Fruit fly (Drosophila melanogaster) whole organism, embryonic: ENCODE results near the gene mrva.

ENCODE experiments used
- Bdp1 ChIP-seq: fragments of 200-800 bp; sonication (Bioruptor generic); optimal IDR thresholded peaks from 3 replicates; lab custom pipeline; 2016; ENCODE audit warnings: missing biosample characterization, missing genetic modification characterization
- CG10147 ChIP-seq: fragments of 200-800 bp; sonication (Bioruptor generic); optimal IDR thresholded peaks from 2 replicates; lab custom pipeline; 2019; ENCODE audit warnings: missing biosample characterization, mild to moderate bottlenecking, missing genetic modification characterization, moderate library complexity
- CG10274 ChIP-seq: fragments of 200-800 bp; sonication (Bioruptor generic); optimal IDR thresholded peaks from 3 replicates; lab custom pipeline; 2017; ENCODE audit warnings: missing biosample characterization, mild to moderate bottlenecking, missing genetic modification characterization
- CG10366 ChIP-seq: fragments of 200-800 bp; sonication (Bioruptor generic); IDR thresholded peaks from 2 replicates; pipeline ENCODE4 v1.3.6; 2022; ENCODE audit warnings: missing biosample characterization, missing genetic modification characterization
- CG10979 ChIP-seq: fragments of 200-800 bp; sonication (Bioruptor generic); optimal IDR thresholded peaks from 2 replicates; lab custom pipeline; 2018; ENCODE audit warnings: missing biosample characterization, mild to moderate bottlenecking, missing genetic modification characterization, moderate library complexity
- CG11695 ChIP-seq: fragments of 200-800 bp; sonication (Bioruptor generic); IDR thresholded peaks from 3 replicates; pipeline ENCODE4 v1.3.6; 2022; ENCODE audit warnings: missing biosample characterization, missing genetic modification characterization
- CG12071 ChIP-seq: fragments of 200-800 bp; sonication (Bioruptor generic); optimal IDR thresholded peaks from 3 replicates; lab custom pipeline; 2018; ENCODE audit warnings: missing biosample characterization, mild to moderate bottlenecking, missing genetic modification characterization
- CG12155 ChIP-seq: fragments of 200-800 bp; sonication (Bioruptor generic); optimal IDR thresholded peaks from 3 replicates; lab custom pipeline; 2016; ENCODE audit warnings: missing biosample characterization, missing genetic modification characterization
- CG12299 ChIP-seq: fragments of 200-800 bp; sonication (Bioruptor generic); optimal IDR thresholded peaks from 2 replicates; lab custom pipeline; 2018; ENCODE audit warnings: missing biosample characterization, mild to moderate bottlenecking, missing genetic modification characterization
- CG13624 ChIP-seq: fragments of 200-800 bp; sonication (Bioruptor generic); optimal IDR thresholded peaks from 2 replicates; lab custom pipeline; 2016; ENCODE audit warnings: missing biosample characterization, missing genetic modification characterization
- CG13775 ChIP-seq: fragments of 200-800 bp; sonication (Bioruptor generic); optimal IDR thresholded peaks from 3 replicates; lab custom pipeline; 2017; ENCODE audit warnings: missing biosample characterization, mild to moderate bottlenecking, missing genetic modification characterization
- CG14050 ChIP-seq: fragments of 200-800 bp; sonication (Bioruptor generic); IDR thresholded peaks from 3 replicates; pipeline ENCODE4 v1.3.6; 2022; ENCODE audit warnings: missing biosample characterization, missing genetic modification characterization
- CG14667 ChIP-seq: fragments of 200-800 bp; sonication (Bioruptor generic); IDR thresholded peaks from 2 replicates; pipeline ENCODE4 v1.3.6; 2022; ENCODE audit warnings: missing biosample characterization, missing genetic modification characterization
- CG15479 ChIP-seq: fragments of 200-800 bp; sonication (Bioruptor generic); optimal IDR thresholded peaks from 3 replicates; lab custom pipeline; 2019; ENCODE audit warnings: missing biosample characterization, mild to moderate bottlenecking, missing genetic modification characterization, moderate library complexity
- CG1792 ChIP-seq: fragments of 200-800 bp; sonication (Bioruptor generic); optimal IDR thresholded peaks from 2 replicates; lab custom pipeline; 2016; ENCODE audit warnings: missing biosample characterization, missing genetic modification characterization
- CG1832 ChIP-seq: fragments of 200-800 bp; sonication (Bioruptor generic); optimal IDR thresholded peaks from 2 replicates; lab custom pipeline; 2017; ENCODE audit warnings: missing biosample characterization, mild to moderate bottlenecking, missing genetic modification characterization, inconsistent platforms
- CG2116 ChIP-seq: fragments of 200-800 bp; sonication (Bioruptor generic); optimal IDR thresholded peaks from 3 replicates; lab custom pipeline; 2018; ENCODE audit warnings: missing biosample characterization, mild to moderate bottlenecking, missing genetic modification characterization
- CG3847 ChIP-seq: fragments of 200-800 bp; sonication (Bioruptor generic); IDR thresholded peaks from 2 replicates; pipeline ENCODE4 v1.3.6; 2022; ENCODE audit warnings: missing biosample characterization, missing genetic modification characterization
- CG4707 ChIP-seq: fragments of 200-800 bp; sonication (Bioruptor generic); optimal IDR thresholded peaks from 2 replicates; lab custom pipeline; 2018; ENCODE audit warnings: missing biosample characterization, mild to moderate bottlenecking, missing genetic modification characterization, moderate library complexity
- CG6689 ChIP-seq: fragments of 200-800 bp; sonication (Bioruptor generic); IDR thresholded peaks from 2 replicates; pipeline ENCODE4 v1.3.6; 2022; ENCODE audit warnings: missing biosample characterization, missing genetic modification characterization
- CG9437 ChIP-seq: fragments of 200-800 bp; sonication (Bioruptor generic); optimal IDR thresholded peaks from 2 replicates; lab custom pipeline; 2018; ENCODE audit warnings: missing biosample characterization, mild to moderate bottlenecking, missing genetic modification characterization
- CG9817 ChIP-seq: fragments of 200-800 bp; sonication (Bioruptor generic); optimal IDR thresholded peaks from 2 replicates; lab custom pipeline; 2018; ENCODE audit warnings: missing biosample characterization, mild to moderate bottlenecking, missing genetic modification characterization, moderate library complexity
- HLH3B ChIP-seq: fragments of 200-800 bp; sonication (Bioruptor generic); IDR thresholded peaks from 2 replicates; pipeline ENCODE4 v1.3.6; 2022; ENCODE audit warnings: missing biosample characterization, missing genetic modification characterization
- HLH54F ChIP-seq: fragments of 200-800 bp; sonication (Bioruptor generic); optimal IDR thresholded peaks from 3 replicates; lab custom pipeline; 2016; ENCODE audit warnings: missing biosample characterization, missing genetic modification characterization
- Hey ChIP-seq: fragments of 200-800 bp; sonication (Bioruptor generic); optimal IDR thresholded peaks from 3 replicates; lab custom pipeline; 2018; ENCODE audit warnings: missing biosample characterization, mild to moderate bottlenecking, missing genetic modification characterization
- HmgZ ChIP-seq: fragments of 200-800 bp; sonication (Bioruptor generic); optimal IDR thresholded peaks from 2 replicates; lab custom pipeline; 2018; ENCODE audit warnings: missing biosample characterization, mild to moderate bottlenecking, missing genetic modification characterization
- Hmr ChIP-seq: fragments of 200-800 bp; sonication (Bioruptor generic); optimal IDR thresholded peaks from 3 replicates; lab custom pipeline; 2017; ENCODE audit warnings: mild to moderate bottlenecking, missing biosample characterization, missing genetic modification reagents, missing genetic modification characterization
- Hr3 ChIP-seq: fragments of 200-800 bp; sonication (Bioruptor generic); optimal IDR thresholded peaks from 3 replicates; lab custom pipeline; 2016; ENCODE audit warnings: missing biosample characterization, missing genetic modification characterization
- Hr39 ChIP-seq: fragments of >200 bp; optimal IDR thresholded peaks from 2 replicates; lab custom pipeline; 2017
- Lhr ChIP-seq: fragments of 200-800 bp; sonication (Bioruptor generic); optimal IDR thresholded peaks from 3 replicates; lab custom pipeline; 2017; ENCODE audit warnings: mild to moderate bottlenecking, missing biosample characterization, missing genetic modification reagents, missing genetic modification characterization
- Med ChIP-seq: fragments of 200-800 bp; sonication (Bioruptor generic); peaks from one replicate; lab custom pipeline; 2016; ENCODE audit warnings: missing biosample characterization, missing genetic modification characterization, mild to moderate bottlenecking, inconsistent platforms, moderate library complexity
- PHDP ChIP-seq: fragments of 200-800 bp; sonication (Bioruptor generic); optimal IDR thresholded peaks from 3 replicates; lab custom pipeline; 2018; ENCODE audit warnings: missing biosample characterization, mild to moderate bottlenecking, missing genetic modification characterization, moderate library complexity
- Sin3A ChIP-seq: fragments of >200 bp; optimal IDR thresholded peaks from 2 replicates; lab custom pipeline; 2018
- Tbp ChIP-seq: fragments of >200 bp; optimal IDR thresholded peaks from 2 replicates; lab custom pipeline; 2018; ENCODE audit warnings: missing biosample characterization, missing genetic modification characterization
- ase ChIP-seq: fragments of 200-800 bp; sonication (Bioruptor generic); IDR thresholded peaks from 3 replicates; pipeline ENCODE4 v1.3.6; 2022; ENCODE audit warnings: missing biosample characterization, missing genetic modification characterization
- dan ChIP-seq: fragments of 200-800 bp; sonication (Bioruptor generic); IDR thresholded peaks from 2 replicates; pipeline ENCODE4 v1.3.6; 2022; ENCODE audit warnings: missing biosample characterization, missing genetic modification characterization
- dpn ChIP-seq, 2 experiments: fragments of 200-800 bp; sonication (Bioruptor generic); optimal IDR thresholded peaks; 3 replicates each; lab custom pipeline; 2016; ENCODE audit warnings: missing biosample characterization in 2 of 2, missing genetic modification characterization in 2 of 2
- fd3F ChIP-seq: fragments of 200-800 bp; sonication (Bioruptor generic); optimal IDR thresholded peaks from 2 replicates; lab custom pipeline; 2018; ENCODE audit warnings: missing biosample characterization, mild to moderate bottlenecking, missing genetic modification characterization, moderate library complexity
- fd96Cb ChIP-seq: fragments of 200-800 bp; sonication (Bioruptor generic); optimal IDR thresholded peaks from 2 replicates; lab custom pipeline; 2018; ENCODE audit warnings: missing biosample characterization, mild to moderate bottlenecking, missing genetic modification characterization, moderate library complexity
- gcm ChIP-seq: fragments of 200-800 bp; sonication (Bioruptor generic); optimal IDR thresholded peaks from 2 replicates; lab custom pipeline; 2019; ENCODE audit warnings: missing biosample characterization, mild to moderate bottlenecking, missing genetic modification characterization, moderate library complexity
- insv ChIP-seq, 2 experiments: fragments of 200-800 bp; sonication (Bioruptor generic); optimal IDR thresholded peaks; 3 replicates each; lab custom pipeline; 2016 to 2018; ENCODE audit warnings: missing biosample characterization in 2 of 2, missing genetic modification characterization in 2 of 2
- jigr1 ChIP-seq: fragments of 200-800 bp; sonication (Bioruptor generic); IDR thresholded peaks from 3 replicates; pipeline ENCODE4 v1.3.6; 2022; ENCODE audit warnings: missing biosample characterization, missing genetic modification characterization
- ken ChIP-seq: fragments of 200-800 bp; sonication (Bioruptor generic); IDR thresholded peaks from 3 replicates; pipeline ENCODE4 v1.3.6; 2022; ENCODE audit warnings: missing biosample characterization, missing genetic modification characterization
- lilli ChIP-seq: fragments of 200-800 bp; sonication (Bioruptor generic); optimal IDR thresholded peaks from 3 replicates; lab custom pipeline; 2016; ENCODE audit warnings: missing biosample characterization, missing genetic modification characterization
- lmd ChIP-seq: fragments of 200-800 bp; sonication (Bioruptor generic); IDR thresholded peaks from 2 replicates; pipeline ENCODE4 v1.3.6; 2022; ENCODE audit warnings: missing biosample characterization, missing genetic modification characterization
- pfk ChIP-seq: fragments of 200-800 bp; sonication (Bioruptor generic); optimal IDR thresholded peaks from 2 replicates; lab custom pipeline; 2018; ENCODE audit warnings: missing biosample characterization, mild to moderate bottlenecking, missing genetic modification characterization, moderate library complexity
- pum ChIP-seq: fragments of 200-800 bp; sonication (Bioruptor generic); optimal IDR thresholded peaks from 2 replicates; lab custom pipeline; 2016; ENCODE audit warnings: missing biosample characterization, missing genetic modification characterization
- ro ChIP-seq: fragments of 200-800 bp; sonication (Bioruptor generic); IDR thresholded peaks from 2 replicates; pipeline ENCODE4 v1.3.6; 2022; ENCODE audit warnings: missing biosample characterization, missing genetic modification characterization
- salm ChIP-seq: fragments of 200-800 bp; sonication (Bioruptor generic); optimal IDR thresholded peaks from 2 replicates; lab custom pipeline; 2018; ENCODE audit warnings: missing biosample characterization, mild to moderate bottlenecking, missing genetic modification characterization
- twi ChIP-seq: fragments of 200-800 bp; optimal IDR thresholded peaks from 2 replicates; lab custom pipeline; 2019; ENCODE audit warnings: missing biosample characterization, mild to moderate bottlenecking, missing genetic modification characterization, moderate library complexity

Gene mrva

dm6 chr3L:7367798-7368678 lies 39.4 kb upstream of the mrva start (continued):
- TF ChIP-seq Sin3A (lab: Kevin White, UChicago) (no peak), Lhr (GFP tag; lab: Kevin White, UChicago) (no peak), ro (GFP tag; lab: Robert Waterston, UW) (no peak), Hr39 (lab: Kevin White, UChicago) (no peak), PHDP (tag; lab: Kevin White, UChicago) (peak; percentile 38), lilli (GFP tag; lab: Kevin White, UChicago) (peak; percentile 35), HLH54F (no peak), CG12299 (tag; lab: Kevin White, UChicago) (no peak), CG10274 (GFP tag; lab: Kevin White, UChicago) (peak; percentile 0), Hr3 (GFP tag; lab: Kevin White, UChicago) (no peak), pum (GFP tag; lab: Kevin White, UChicago) (no peak), fd96Cb (tag; lab: Kevin White, UChicago) (peak; percentile 29), CG1832 (GFP tag; lab: Kevin White, UChicago) (no peak), CG6689 (GFP tag; lab: Robert Waterston, UW) (peak; percentile 45; the same call in 1 of the 2 replicates), dpn (GFP tag; optimal IDR thresholded peaks at IDR 0.05; lab: Kevin White, UChicago) (peak; percentile 7 to 18), CG12071 (GFP tag; lab: Kevin White, UChicago) (no peak), salm (tag; lab: Kevin White, UChicago) (no peak), fd3F (GFP tag; lab: Kevin White, UChicago) (no peak), Bdp1 (GFP tag; lab: Kevin White, UChicago) (no peak), CG3847 (GFP tag; lab: Robert Waterston, UW) (no peak), dan (GFP tag; lab: Robert Waterston, UW) (no peak), HLH3B (GFP tag; lab: Robert Waterston, UW) (no peak), Med (GFP tag; lab: Kevin White, UChicago) (peak; percentile 90), pfk (GFP tag; lab: Kevin White, UChicago) (no peak), CG11695 (peak; percentile 62), jigr1 (GFP tag; lab: Robert Waterston, UW) (no peak), HmgZ (tag; lab: Kevin White, UChicago) (no peak), Hmr (GFP tag; lab: Kevin White, UChicago) (peak; percentile 31), lmd (GFP tag; lab: Robert Waterston, UW) (no peak), CG4707 (GFP tag; lab: Kevin White, UChicago) (no peak), CG13775 (GFP tag; lab: Kevin White, UChicago) (no peak), CG9817 (tag; lab: Kevin White, UChicago) (no peak), CG10366 (peak; percentile 40; the same call in 1 of the 2 replicates), CG13624 (no peak), CG2116 (no peak), CG15479 (GFP tag; lab: Kevin White, UChicago) (peak; percentile 6), insv (GFP tag; optimal IDR thresholded peaks at IDR 0.05; lab: Kevin White, UChicago) (peak; percentile 11 to 92), ase (GFP tag; lab: Robert Waterston, UW) (no peak), CG9437 (GFP tag; lab: Kevin White, UChicago) (no peak), CG14050 (GFP tag; lab: Robert Waterston, UW) (peak; percentile 53; the same call in 2 of the 3 replicates), Hey (tag; lab: Kevin White, UChicago) (no peak), CG10979 (peak; percentile 24), twi (no peak), Tbp (GFP tag; lab: Kevin White, UChicago) (no peak), ken (GFP tag; lab: Robert Waterston, UW) (no peak), CG10147 (GFP tag; lab: Kevin White, UChicago) (no peak), CG14667 (no peak), CG1792 (GFP tag; lab: Kevin White, UChicago) (no peak), gcm (GFP tag; lab: Kevin White, UChicago) (peak; percentile 5), CG12155 (GFP tag; lab: Kevin White, UChicago) (no peak)
